Fruit fly (Drosophila melanogaster): ENCODE data around the gene CG18577.
A peak's percentile ranks its signal among the peaks of the same experiment; 100 is the strongest.

Gene CG18577

DNA sequence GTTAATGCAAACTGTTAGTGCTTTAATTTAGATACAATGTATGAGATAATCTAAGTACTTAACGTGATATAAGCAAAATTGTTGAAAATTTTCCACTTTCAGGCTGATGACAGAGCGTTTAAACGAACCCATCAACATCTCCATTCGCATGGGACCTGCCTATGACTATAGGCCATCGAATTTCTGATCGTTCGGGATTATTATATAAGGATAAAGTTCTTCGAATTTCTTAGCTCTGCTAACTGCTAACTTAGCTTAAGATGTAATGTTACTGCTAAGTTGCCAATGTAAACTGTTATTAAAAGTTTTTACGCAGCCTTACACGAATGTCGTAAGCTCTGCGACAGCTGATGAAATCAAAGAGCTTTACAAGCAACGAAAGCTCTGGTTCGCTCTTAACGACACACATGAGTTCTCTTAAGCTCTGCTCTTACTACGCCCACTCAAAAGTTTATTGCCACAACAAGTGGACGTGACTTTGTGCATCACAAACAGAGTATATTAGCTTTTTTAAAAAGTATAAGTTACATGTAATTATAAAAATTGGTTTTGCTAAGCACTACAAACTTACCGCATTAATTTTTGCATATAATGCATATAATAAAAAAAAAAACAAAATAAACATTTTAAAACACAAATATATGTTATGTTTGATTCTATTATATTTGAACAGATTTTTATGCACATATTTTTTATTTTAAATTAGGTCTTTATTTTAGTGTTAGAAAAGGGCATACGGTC lies 926 bp downstream of the CG18577 start (continued):
- peak; percentile 98 for TF ChIP-seq eg (GFP tag; IDR thresholded peaks at IDR 0.05)
- TF ChIP-seq CG8632 (GFP tag; optimal IDR thresholded peaks at IDR 0.05): peak; percentile 99
- peak; percentile 97 for TF ChIP-seq CG3919 (GFP tag; optimal IDR thresholded peaks at IDR 0.05)
- TF ChIP-seq CG10631 (GFP tag; optimal IDR thresholded peaks at IDR 0.05): peak; percentile 99
- TF ChIP-seq fkh (GFP tag; optimal IDR thresholded peaks at IDR 0.05): peak; percentile 73
- TF ChIP-seq salr (GFP tag; optimal IDR thresholded peaks at IDR 0.05): peak; percentile 87 to 98
- TF ChIP-seq pdm3 (GFP tag; optimal IDR thresholded peaks at IDR 0.05): peak; percentile 97
- peak; percentile 96 for TF ChIP-seq Sox14 (GFP tag; optimal IDR thresholded peaks at IDR 0.05)
- TF ChIP-seq acj6 (GFP tag; optimal IDR thresholded peaks at IDR 0.05): peak; percentile 97
- TF ChIP-seq Hr4 (GFP tag; optimal IDR thresholded peaks at IDR 0.05): peak; percentile 98

DNA sequence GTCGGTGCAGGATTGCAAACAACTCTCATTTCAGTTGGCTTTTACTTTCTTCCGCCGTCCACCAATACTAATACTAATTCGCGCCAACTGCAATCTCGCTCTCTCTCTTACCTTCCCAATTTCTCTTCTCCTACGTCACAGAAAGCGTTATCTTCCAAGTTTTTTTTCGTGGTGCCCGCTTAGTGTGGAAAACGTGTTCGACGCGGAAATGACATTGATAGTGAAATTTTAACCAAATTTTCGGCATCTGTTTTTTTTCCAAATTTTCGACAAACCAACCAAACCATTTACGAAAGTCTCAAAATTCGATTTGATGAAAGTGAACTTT lies 1.5 kb downstream of the CG18577 start, which contains the start of gene cu:
Gene cu (plus strand): TSS at position 204 of the 328 bp plus-strand sequence.
- no peak for TF ChIP-seq OdsH (GFP tag; optimal IDR thresholded peaks at IDR 0.05)
- no peak for TF ChIP-seq CG10669 (GFP tag; optimal IDR thresholded peaks at IDR 0.05)
- TF ChIP-seq achi (GFP tag; optimal IDR thresholded peaks at IDR 0.05): no peak
- no peak for TF ChIP-seq esn (GFP tag; optimal IDR thresholded peaks at IDR 0.05)
- TF ChIP-seq spab (GFP tag; optimal IDR thresholded peaks at IDR 0.05): no peak
- TF ChIP-seq Hr39 (GFP tag; optimal IDR thresholded peaks at IDR 0.05): no peak
- TF ChIP-seq Eip78C (GFP tag): no peak
- TF ChIP-seq lz (GFP tag; optimal IDR thresholded peaks at IDR 0.05): no peak
- TF ChIP-seq Hr38 (GFP tag; optimal IDR thresholded peaks at IDR 0.05): no peak
- no peak for TF ChIP-seq Eip93F (GFP tag; optimal IDR thresholded peaks at IDR 0.05)
- no peak for TF ChIP-seq CG4318 (GFP tag; optimal IDR thresholded peaks at IDR 0.05)
- no peak for TF ChIP-seq fkh (GFP tag; optimal IDR thresholded peaks at IDR 0.05)
- no peak for TF ChIP-seq Gug (GFP tag; IDR thresholded peaks at IDR 0.05)
- no peak for TF ChIP-seq CG32006 (GFP tag; optimal IDR thresholded peaks at IDR 0.05)

DNA sequence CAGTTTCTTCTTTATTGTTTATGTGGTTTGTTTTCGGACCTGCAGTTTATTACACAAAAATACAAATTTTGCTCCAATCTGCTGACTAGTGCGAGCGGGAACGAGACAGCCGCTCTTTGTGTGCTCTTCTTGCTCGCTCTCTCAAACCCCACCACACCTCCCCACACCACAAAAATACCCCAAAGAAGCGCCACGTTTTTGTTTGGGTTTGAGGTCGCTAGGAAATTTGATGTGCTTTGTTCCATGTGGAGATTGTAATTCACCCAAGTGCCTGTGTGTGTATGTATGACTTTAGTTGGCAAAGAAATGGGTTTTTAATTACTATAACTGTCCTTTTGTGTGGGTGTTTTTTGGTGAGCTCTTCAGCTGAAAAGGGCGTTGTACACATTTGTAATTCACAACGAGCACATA lies 2.2 kb downstream of the CG18577 start:
- TF ChIP-seq CG16779 (tag; optimal IDR thresholded peaks at IDR 0.05): no peak
- peak; percentile 82 for TF ChIP-seq fkh (GFP tag; optimal IDR thresholded peaks at IDR 0.05)
- peak; percentile 7 for TF ChIP-seq net (GFP tag; optimal IDR thresholded peaks at IDR 0.05)
- no peak for TF ChIP-seq CG6276 (GFP tag; optimal IDR thresholded peaks at IDR 0.05)
- TF ChIP-seq dsx (GFP tag; optimal IDR thresholded peaks at IDR 0.05; ENCODE audit: poor library complexity, severe bottlenecking): peak; percentile 21
- no peak for TF ChIP-seq topi (GFP tag; optimal IDR thresholded peaks at IDR 0.05)
- TF ChIP-seq CG10669 (GFP tag; optimal IDR thresholded peaks at IDR 0.05): no peak
- no peak for TF ChIP-seq cyc (GFP tag; optimal IDR thresholded peaks at IDR 0.05)
- peak; percentile 69 for TF ChIP-seq Eip78C (GFP tag)
- no peak for TF ChIP-seq lz (GFP tag; optimal IDR thresholded peaks at IDR 0.05)
- no peak for TF ChIP-seq CG9139 (GFP tag; optimal IDR thresholded peaks at IDR 0.05)
- TF ChIP-seq spab (GFP tag; optimal IDR thresholded peaks at IDR 0.05): no peak
- no peak for TF ChIP-seq CG1621 (tag; optimal IDR thresholded peaks at IDR 0.05)
- TF ChIP-seq salr (GFP tag; optimal IDR thresholded peaks at IDR 0.05): no peak
- peak; percentile 4 for TF ChIP-seq CG6854 (GFP tag; optimal IDR thresholded peaks at IDR 0.05)
- TF ChIP-seq Eip93F (GFP tag; optimal IDR thresholded peaks at IDR 0.05): no peak
- TF ChIP-seq CG32006 (GFP tag; optimal IDR thresholded peaks at IDR 0.05): no peak
- TF ChIP-seq fd85E (GFP tag; optimal IDR thresholded peaks at IDR 0.05): no peak
- TF ChIP-seq Hr38 (GFP tag; optimal IDR thresholded peaks at IDR 0.05): no peak
- no peak for TF ChIP-seq CG11902 (GFP tag; optimal IDR thresholded peaks at IDR 0.05)
- no peak for TF ChIP-seq Smox (GFP tag; optimal IDR thresholded peaks at IDR 0.05)
- peak; percentile 41; the same call in 1 of the 3 replicates for TF ChIP-seq eg (GFP tag; IDR thresholded peaks at IDR 0.05)
- no peak for TF ChIP-seq CG6808 (GFP tag; optimal IDR thresholded peaks at IDR 0.05)
- no peak for TF ChIP-seq CG8119 (GFP tag; IDR thresholded peaks at IDR 0.05)
- no peak for TF ChIP-seq CG4318 (GFP tag; optimal IDR thresholded peaks at IDR 0.05)
- TF ChIP-seq Lpt (GFP tag; optimal IDR thresholded peaks at IDR 0.05): peak; percentile 56
- no peak for TF ChIP-seq CG34406 (GFP tag; optimal IDR thresholded peaks at IDR 0.05)
- 0 out of 3 replicates have a peak, but pooled peaks have one; percentile 25 for TF ChIP-seq CG6163 (GFP tag; IDR thresholded peaks at IDR 0.05)
- TF ChIP-seq Sox14 (GFP tag; optimal IDR thresholded peaks at IDR 0.05): peak; percentile 76
- no peak for TF ChIP-seq achi (GFP tag; optimal IDR thresholded peaks at IDR 0.05)
- no peak for TF ChIP-seq CG3919 (GFP tag; optimal IDR thresholded peaks at IDR 0.05)
- peak; percentile 67 for TF ChIP-seq svp (GFP tag)
- TF ChIP-seq Ets21C (GFP tag; optimal IDR thresholded peaks at IDR 0.05): no peak
- peak; percentile 6 for TF ChIP-seq CG8632 (GFP tag; optimal IDR thresholded peaks at IDR 0.05)
- no peak for TF ChIP-seq OdsH (GFP tag; optimal IDR thresholded peaks at IDR 0.05)
- peak; percentile 63 for TF ChIP-seq vri (GFP tag; optimal IDR thresholded peaks at IDR 0.05)
- no peak for TF ChIP-seq ss (GFP tag; optimal IDR thresholded peaks at IDR 0.05)
- no peak for TF ChIP-seq Hr39 (GFP tag; optimal IDR thresholded peaks at IDR 0.05)
- no peak for TF ChIP-seq Eip75B (GFP tag; optimal IDR thresholded peaks at IDR 0.05)

Data from whole organism, prepupa.